Fruit fly (Drosophila melanogaster) S2 (cell line): ENCODE measurements around the gene EndoA.

Experiments used
- CG8478 ChIP-seq: fragments of >200 bp; optimal IDR thresholded peaks from 2 replicates; lab custom pipeline; 2018
- CTCF ChIP-seq, 2 experiments: fragments of >200 bp; optimal IDR thresholded peaks; 2 replicates each; lab custom pipeline; 2018

dm6 chr3R:18913856-18914593 lies 7.6 kb downstream of the EndoA start:
- TF ChIP-seq CG8478 (no peak), CTCF (optimal IDR thresholded peaks at IDR 0.05; lab: Kevin White, UChicago) (no peak)
